1 worm cellular context compared by ENCODE assay signal in the genomic region with DNA sequence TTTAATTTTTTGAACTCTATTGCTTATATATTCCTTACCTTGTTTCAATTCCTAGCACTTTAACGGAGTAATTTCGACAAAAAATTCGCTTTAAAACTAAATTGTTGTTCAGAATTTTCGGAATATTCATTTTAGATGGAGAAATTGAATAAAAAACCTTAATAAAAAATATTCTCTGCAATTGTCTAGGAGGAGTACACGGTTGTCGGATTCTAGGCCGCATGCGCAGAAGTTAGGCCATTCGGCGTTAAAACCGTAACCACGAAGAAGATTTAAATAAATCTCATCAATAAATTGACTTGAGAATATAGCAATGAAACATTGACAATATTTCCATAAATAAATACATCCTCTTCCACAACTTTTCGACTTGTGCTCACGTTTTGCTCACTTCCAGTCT.
A peak's percentile ranks its signal among the peaks of the same experiment; 100 is the strongest.
TF ChIP-seq lines count a peak whose summit lies in the region.

A gene (minus strand): TSS at position 151 of the 400 bp plus-strand sequence.
A gene (plus strand): TSS at position 240 of the 400 bp plus-strand sequence.

TF ChIP-seq in whole organism, L1 larva, 84 proteins besides CTCF, POLR2A, EP300 and RAD21 (continued from another document):
- TF ChIP-seq zip-4 (GFP tag; optimal IDR thresholded peaks at IDR 0.05; lab: Kevin White, UChicago), result peak; percentile 20
- TF ChIP-seq mef-2 (tag; optimal IDR thresholded peaks at IDR 0.05; lab: Kevin White, UChicago), result no peak
- peak; percentile 94 for TF ChIP-seq fkh-4 (tag; optimal IDR thresholded peaks at IDR 0.05; lab: Kevin White, UChicago; ENCODE audit: borderline replicate concordance)
- no peak for TF ChIP-seq sup-37 (GFP tag; optimal IDR thresholded peaks at IDR 0.05; lab: Kevin White, UChicago)
- peak; percentile 53 for TF ChIP-seq fkh-8 (tag; optimal IDR thresholded peaks at IDR 0.05; lab: Kevin White, UChicago)
- TF ChIP-seq snu-23 (GFP tag; optimal IDR thresholded peaks at IDR 0.05; lab: Kevin White, UChicago), result peak; percentile 86
- peak; percentile 87 for TF ChIP-seq tbx-2 (tag; optimal IDR thresholded peaks at IDR 0.05; lab: Kevin White, UChicago)
- TF ChIP-seq zag-1 (tag; optimal IDR thresholded peaks at IDR 0.05; lab: Kevin White, UChicago), result no peak
- no peak for TF ChIP-seq egl-27 (tag; optimal IDR thresholded peaks at IDR 0.05; lab: Kevin White, UChicago)
- 0 out of 2 replicates have a peak, but pooled peaks have one; percentile 34 for TF ChIP-seq grh-1 (GFP tag; IDR thresholded peaks at IDR 0.05; lab: Robert Waterston, UW)
- peak; percentile 38 for TF ChIP-seq skn-1 (tag; optimal IDR thresholded peaks at IDR 0.05; lab: Kevin White, UChicago)
- peak; percentile 58; the same call in 1 of the 2 replicates for TF ChIP-seq unc-98 (GFP tag; IDR thresholded peaks at IDR 0.05; lab: Robert Waterston, UW)
- TF ChIP-seq lir-3 (tag; optimal IDR thresholded peaks at IDR 0.05; lab: Kevin White, UChicago; ENCODE audit: poor library complexity), result peak; percentile 96
- TF ChIP-seq F16B12.6 (tag; optimal IDR thresholded peaks at IDR 0.05; lab: Kevin White, UChicago), result no peak
- TF ChIP-seq snpc-4 (tag; optimal IDR thresholded peaks at IDR 0.05; lab: Kevin White, UChicago), result peak; percentile 50
- peak; percentile 93 for TF ChIP-seq nhr-85 (tag; lab: Kevin White, UChicago)
- TF ChIP-seq nhr-20 (tag; optimal IDR thresholded peaks at IDR 0.05; lab: Kevin White, UChicago), result peak; percentile 85
- no peak for TF ChIP-seq pag-3 (tag; optimal IDR thresholded peaks at IDR 0.05; lab: Kevin White, UChicago; ENCODE audit: borderline replicate concordance, insufficient read depth)
- TF ChIP-seq hpl-2 (GFP tag; optimal IDR thresholded peaks at IDR 0.05; lab: Kevin White, UChicago), result no peak
- TF ChIP-seq ama-1 (optimal IDR thresholded peaks at IDR 0.05; lab: Kevin White, UChicago), result no peak
- TF ChIP-seq mep-1 (tag; optimal IDR thresholded peaks at IDR 0.05; lab: Kevin White, UChicago), result peak; percentile 79
- peak; percentile 69 for TF ChIP-seq lin-14 (GFP tag; optimal IDR thresholded peaks at IDR 0.05; lab: Kevin White, UChicago)
- TF ChIP-seq pqm-1 (tag; optimal IDR thresholded peaks at IDR 0.05; lab: Kevin White, UChicago), result no peak
- TF ChIP-seq sox-4 (tag; optimal IDR thresholded peaks at IDR 0.05; lab: Kevin White, UChicago), result peak; percentile 90
- TF ChIP-seq isw-1 (GFP tag; IDR thresholded peaks at IDR 0.05; lab: Robert Waterston, UW), result peak; percentile 46; the same call in 1 of the 2 replicates
- TF ChIP-seq nhr-19 (GFP tag; conservative IDR thresholded peaks at IDR 0.05; lab: Robert Waterston, UW), result peak; percentile 73
